Worm (Caenorhabditis elegans) whole organism, L2 larva: Measurements from ENCODE around the gene hpo-34.

Experiments
- ceh-16 ChIP-seq: fragments of 150-350 bp; optimal IDR thresholded peaks from 2 replicates; lab custom pipeline; 2014; ENCODE audit warnings: missing biosample characterization, missing genetic modification characterization
- unc-39 ChIP-seq: fragments of 150-350 bp; optimal IDR thresholded peaks from 2 replicates; lab custom pipeline; 2014; ENCODE audit warnings: missing biosample characterization, missing genetic modification characterization
- unc-62 ChIP-seq: fragments of 150-350 bp; optimal IDR thresholded peaks from 2 replicates; lab custom pipeline; 2014; ENCODE audit warnings: missing biosample characterization, missing genetic modification reagents, missing genetic modification characterization

DNA sequence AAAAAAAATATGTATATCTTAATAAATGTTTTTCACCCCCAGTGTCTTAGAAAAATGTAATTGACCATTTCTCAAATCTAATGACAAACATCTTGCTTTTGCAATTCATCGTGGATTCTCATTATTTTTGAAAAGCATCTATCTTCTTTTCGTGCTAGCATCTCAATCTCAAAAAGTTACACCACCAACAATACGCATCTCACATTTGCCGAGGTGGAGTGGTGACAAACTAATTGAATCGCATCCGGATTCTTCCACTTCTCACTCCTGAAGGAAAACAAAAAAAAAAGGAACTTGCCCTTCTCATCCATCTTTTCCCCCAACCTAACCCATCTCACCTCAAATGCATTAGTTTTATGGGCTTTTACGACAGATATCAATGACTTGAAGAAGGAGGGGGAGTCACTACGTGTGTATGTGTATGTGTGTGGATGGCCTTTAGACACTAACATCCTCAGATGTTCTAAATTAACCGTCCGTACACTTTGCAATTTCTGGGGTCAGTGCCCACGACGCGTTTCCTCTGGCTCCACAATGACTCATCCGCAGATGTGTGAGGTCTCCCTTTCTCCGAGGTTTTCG, 28.7 kb upstream of the hpo-34 start:
- TF ChIP-seq unc-62 (GFP tag; lab: Kevin White, UChicago) (no peak), unc-39 (tag; lab: Kevin White, UChicago) (no peak), ceh-16 (tag; lab: Kevin White, UChicago) (no peak)
